Fruit fly (Drosophila melanogaster) whole organism, wandering third instar larva: ENCODE data around the gene CG1275.

Source experiments
- Dfd ChIP-seq: fragments of >200 bp; optimal IDR thresholded peaks from 2 replicates; lab custom pipeline; 2017; ENCODE audit warnings: missing biosample characterization, missing genetic modification characterization
- Hr78 ChIP-seq: fragments of >200 bp; optimal IDR thresholded peaks from 2 replicates; lab custom pipeline; 2017; ENCODE audit warnings: missing biosample characterization, missing genetic modification characterization
- Rel ChIP-seq, 2 experiments: fragments of 200-800 bp; sonication (Bioruptor generic) in 1 of 2; optimal IDR thresholded peaks; 2 replicates in 1 of 2; 3 replicates in 1 of 2; lab custom pipeline; 2016 to 2019; ENCODE audit warnings: mild to moderate bottlenecking in 2 of 2, missing biosample characterization in 2 of 2, missing genetic modification characterization in 2 of 2, moderate library complexity in 1 of 2
- jim ChIP-seq: fragments of 175-275, 200-325 bp; sonication (Bioruptor generic); optimal IDR thresholded peaks from 2 replicates; lab custom pipeline; 2016; ENCODE audit warnings: missing biosample characterization, mild to moderate bottlenecking, missing genetic modification characterization
- psq ChIP-seq: fragments of 200-800 bp; sonication (Bioruptor generic); optimal IDR thresholded peaks from 3 replicates; lab custom pipeline; 2017; ENCODE audit warnings: missing biosample characterization, mild to moderate bottlenecking, missing genetic modification characterization, moderate library complexity
- woc ChIP-seq: sonication (Bioruptor generic); optimal IDR thresholded peaks from 2 replicates; lab custom pipeline; 2016; ENCODE audit warnings: missing biosample characterization, mild to moderate bottlenecking, missing genetic modification characterization

DNA sequence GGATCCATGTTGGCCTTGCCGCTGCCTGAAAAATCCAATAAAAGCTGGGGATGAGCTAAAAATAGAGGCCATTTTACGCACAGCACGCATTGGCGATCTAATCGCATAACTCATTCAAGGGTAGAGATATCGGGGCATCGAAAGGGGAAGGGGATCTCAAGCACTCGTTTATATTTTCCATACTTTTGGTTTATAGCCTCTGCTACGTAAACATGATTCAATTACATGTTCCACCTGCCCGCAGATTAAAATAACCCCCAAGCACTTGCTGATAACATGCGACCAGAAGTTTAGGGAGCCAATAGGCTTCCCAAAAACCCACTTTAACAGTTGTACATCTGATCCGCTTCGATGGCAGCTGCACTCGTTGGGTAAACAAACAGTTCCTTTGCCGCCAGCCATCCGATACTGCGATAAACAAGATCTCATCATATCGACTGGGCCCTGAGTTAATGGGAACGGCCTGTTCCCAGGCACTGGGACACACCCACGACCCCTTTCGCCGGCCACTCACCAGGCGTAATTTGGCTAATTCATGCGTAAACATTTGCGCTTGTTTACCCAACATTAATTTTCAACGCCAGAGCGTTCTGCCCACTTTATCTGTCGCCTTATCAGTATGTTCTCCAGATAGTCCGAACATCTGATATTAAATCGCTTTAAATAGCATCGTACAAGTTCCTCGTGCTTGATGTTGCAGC lies 3.1 kb downstream of the CG1275 start:
- TF ChIP-seq psq (GFP tag; lab: Kevin White, UChicago): no peak
- TF ChIP-seq Rel (GFP tag; optimal IDR thresholded peaks at IDR 0.05; lab: Kevin White, UChicago): no peak
- no peak for TF ChIP-seq Rel (tag; optimal IDR thresholded peaks at IDR 0.05; lab: Kevin White, UChicago)
- TF ChIP-seq woc (GFP tag; lab: Kevin White, UChicago): no peak
- no peak for TF ChIP-seq jim (GFP tag; lab: Kevin White, UChicago)
- TF ChIP-seq Dfd (GFP tag; lab: Kevin White, UChicago): no peak
- TF ChIP-seq Hr78 (GFP tag; lab: Kevin White, UChicago): no peak
